Worm (Caenorhabditis elegans) whole organism, mixed stage, embryonic: ENCODE measurements around the gene E02H9.9.

Source experiments
- nhr-28 ChIP-seq: fragments of 150-350 bp; optimal IDR thresholded peaks from 2 replicates; lab custom pipeline; 2014; ENCODE audit warnings: missing biosample characterization, missing genetic modification characterization
- unc-39 ChIP-seq: fragments of 150-350 bp; optimal IDR thresholded peaks from 2 replicates; lab custom pipeline; 2014; ENCODE audit warnings: missing biosample characterization, missing genetic modification characterization

DNA sequence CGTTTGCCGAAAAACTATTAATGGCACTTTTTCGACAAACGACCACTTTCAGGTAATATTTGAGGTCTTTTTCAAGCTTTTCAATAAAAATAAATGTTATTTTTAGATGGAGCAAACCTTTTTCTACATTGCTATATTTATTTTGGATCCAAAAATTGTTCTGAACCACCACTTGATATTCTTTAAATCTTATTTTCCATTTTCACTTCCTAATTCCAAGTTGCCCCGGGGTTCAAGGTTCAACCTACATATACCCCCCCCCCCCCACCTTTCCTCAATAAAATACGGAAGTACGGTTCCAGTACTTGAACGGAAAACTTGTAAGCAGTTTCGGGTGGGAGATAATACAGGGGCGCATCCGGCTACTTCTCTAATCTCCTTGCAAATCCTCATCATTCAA lies 40.4 kb upstream of the E02H9.9 start, which contains the start of gene Y54F10AM.6:
- TF ChIP-seq unc-39 (tag; lab: Kevin White, UChicago): no peak
- TF ChIP-seq nhr-28 (tag; lab: Kevin White, UChicago): no peak
